Worm (Caenorhabditis elegans) whole organism, late embryonic: Measurements from ENCODE around the gene Y54F10BM.21.

Experiments used
- C38D4.7 ChIP-seq: fragments of 200-800 bp; sonication (Bioruptor generic); optimal IDR thresholded peaks from 2 replicates; lab custom pipeline; 2018; ENCODE audit warnings: mild to moderate bottlenecking, missing genetic modification characterization, moderate library complexity, missing compliant biosample characterization
- F13H6.1 ChIP-seq: sonication (generic microtip); optimal IDR thresholded peaks from 2 replicates; lab custom pipeline; 2016; ENCODE audit warnings: missing genetic modification characterization, missing compliant biosample characterization
- gmeb-2 ChIP-seq: sonication (generic microtip); optimal IDR thresholded peaks from 2 replicates; lab custom pipeline; 2016; ENCODE audit warnings: missing genetic modification characterization, inconsistent platforms, missing compliant biosample characterization
- nfya-1 ChIP-seq: sonication (generic microtip); optimal IDR thresholded peaks from 2 replicates; lab custom pipeline; 2017; ENCODE audit warnings: missing genetic modification characterization, mild to moderate bottlenecking, missing compliant biosample characterization, antibody characterized with exemption, moderate library complexity
- nhr-11 ChIP-seq: fragments of 150-350 bp; optimal IDR thresholded peaks from 2 replicates; lab custom pipeline; 2014; ENCODE audit warnings: missing biosample characterization, missing genetic modification characterization
- sox-2 ChIP-seq: fragments of 200-800 bp; sonication (Bioruptor generic); IDR thresholded peaks from 2 replicates; pipeline ENCODE4 v1.3.6; 2022; ENCODE audit warnings: missing genetic modification reagents, missing genetic modification characterization, missing compliant biosample characterization

DNA sequence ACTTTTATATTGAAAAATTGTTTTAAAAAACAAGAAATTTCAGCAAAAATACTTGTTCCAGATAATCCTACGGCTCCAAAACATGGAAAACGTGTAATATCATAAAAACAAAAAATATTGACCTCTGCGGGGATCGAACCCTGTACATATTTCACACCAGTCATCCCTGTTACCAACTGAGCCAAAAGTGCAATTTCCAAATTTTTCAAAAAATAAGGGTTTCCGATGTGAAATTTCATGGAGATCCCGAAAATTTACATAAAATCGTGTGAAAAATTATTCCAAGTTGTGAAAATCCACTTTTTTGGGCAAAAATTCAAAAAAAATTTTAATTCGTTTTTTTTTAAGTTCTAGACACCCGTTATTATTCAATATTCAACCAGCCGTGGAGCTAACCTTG lies 27.2 kb downstream of the Y54F10BM.21 start:
- TF ChIP-seq sox-2 (GFP tag; lab: Robert Waterston, UW) (no peak), nhr-11 (no peak), nfya-1 (tag; lab: Kevin White, UChicago) (no peak), C38D4.7 (GFP tag; lab: Kevin White, UChicago) (no peak), F13H6.1 (no peak), gmeb-2 (tag; lab: Kevin White, UChicago) (no peak)
